Worm (Caenorhabditis elegans): ENCODE measurements around the gene F35A5.5.

F35A5.5 gene

DNA sequence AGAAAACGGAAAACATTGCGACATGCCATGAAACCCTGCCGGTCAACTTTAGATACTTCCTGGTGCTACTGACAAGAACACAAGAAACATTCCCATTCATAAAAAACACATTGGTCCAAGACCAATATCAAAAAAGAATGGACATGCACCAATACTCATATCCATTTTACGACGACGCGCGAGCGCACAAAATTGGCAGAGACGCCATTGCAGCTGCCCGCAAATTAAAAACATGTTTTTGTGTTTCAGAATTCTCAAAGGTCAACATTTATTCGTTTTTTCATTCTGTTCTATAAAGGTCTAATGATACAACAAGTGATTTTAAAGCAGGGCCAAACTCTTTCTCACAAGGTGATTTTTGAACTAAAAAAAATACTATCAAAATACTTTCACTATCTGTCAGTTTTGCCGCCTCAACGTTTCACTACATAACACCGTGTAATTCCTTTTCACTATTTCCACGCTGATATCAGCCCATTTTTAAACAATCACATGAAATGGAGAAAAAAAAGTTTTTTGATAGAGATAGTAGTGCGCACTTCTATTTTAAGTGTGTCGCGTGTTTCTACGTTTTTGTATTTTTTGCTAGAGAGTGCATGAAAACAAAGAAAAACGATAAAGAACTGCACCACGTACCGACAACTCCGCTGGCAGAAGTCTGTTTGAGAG is 23.4 kb upstream of the F35A5.5 start (continued):
- TF ChIP-seq mxl-3 (GFP tag; optimal IDR thresholded peaks at IDR 0.05), result peak; percentile 60
- peak; percentile 18 for TF ChIP-seq cey-2 (tag; optimal IDR thresholded peaks at IDR 0.05; ENCODE audit: borderline replicate concordance, insufficient read depth)
- peak; percentile 30 for TF ChIP-seq pqm-1 (tag; optimal IDR thresholded peaks at IDR 0.05)
- TF ChIP-seq mep-1 (tag; optimal IDR thresholded peaks at IDR 0.05), result no peak

DNA sequence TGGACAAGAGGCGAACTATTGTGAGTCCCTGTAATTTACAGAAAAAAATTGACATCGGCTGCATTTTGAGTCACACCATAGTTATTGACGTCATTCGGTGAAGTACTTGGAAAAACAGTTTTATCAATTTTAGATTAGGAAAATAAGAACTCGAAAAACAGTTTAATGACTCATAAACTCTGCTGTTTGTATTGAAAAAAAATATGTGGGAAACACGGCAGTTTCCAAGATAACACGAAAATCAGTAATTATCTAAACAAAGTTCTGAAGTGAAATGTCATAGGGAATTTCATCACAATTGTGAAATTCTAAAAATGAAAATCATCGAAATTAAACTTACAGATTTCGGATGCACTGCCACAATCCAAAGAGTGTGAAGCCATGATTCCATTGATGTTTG is 19.3 kb upstream of the F35A5.5 start:
- TF ChIP-seq hlh-11 (tag; optimal IDR thresholded peaks at IDR 0.05) (peak; percentile 35), zip-2 (tag; optimal IDR thresholded peaks at IDR 0.05) (no peak), mdt-29 (GFP tag; IDR thresholded peaks at IDR 0.05) (no peak), D1046.2 (GFP tag; IDR thresholded peaks at IDR 0.05) (no peak), nhr-77 (tag; optimal IDR thresholded peaks at IDR 0.05) (peak; percentile 20), dmd-8 (GFP tag; IDR thresholded peaks at IDR 0.05) (no peak), Y75B8A.6 (GFP tag; IDR thresholded peaks at IDR 0.05) (no peak), vab-7 (GFP tag; IDR thresholded peaks at IDR 0.05) (no peak), Y48G9A.11 (GFP tag; IDR thresholded peaks at IDR 0.05) (no peak), nhr-41 (GFP tag; IDR thresholded peaks at IDR 0.05) (no peak), nhr-10 (tag; optimal IDR thresholded peaks at IDR 0.05) (no peak), mep-1 (tag; optimal IDR thresholded peaks at IDR 0.05) (no peak), madf-5 (GFP tag; IDR thresholded peaks at IDR 0.05) (no peak), tra-1 (GFP tag; IDR thresholded peaks at IDR 0.05) (no peak), F49E8.2 (tag; optimal IDR thresholded peaks at IDR 0.05; ENCODE audit: borderline replicate concordance) (no peak), nhr-28 (tag; optimal IDR thresholded peaks at IDR 0.05) (peak; percentile 30), nhr-42 (GFP tag; IDR thresholded peaks at IDR 0.05) (no peak), nhr-102 (tag; optimal IDR thresholded peaks at IDR 0.05) (no peak), gei-8 (GFP tag; optimal IDR thresholded peaks at IDR 0.05) (no peak), snpc-4 (tag; optimal IDR thresholded peaks at IDR 0.05) (no peak), dmd-6 (GFP tag; IDR thresholded peaks at IDR 0.05) (peak; percentile 12; the same call in 1 of the 2 replicates), ctbp-1 (GFP tag; IDR thresholded peaks at IDR 0.05) (no peak), dve-1 (tag; optimal IDR thresholded peaks at IDR 0.05; ENCODE audit: insufficient read depth) (peak; percentile 34), hlh-30 (tag; optimal IDR thresholded peaks at IDR 0.05; ENCODE audit: insufficient read depth) (no peak), sdz-12 (GFP tag; optimal IDR thresholded peaks at IDR 0.05) (no peak), ZK546.5 (tag; optimal IDR thresholded peaks at IDR 0.05) (no peak), daf-16 (GFP tag; optimal IDR thresholded peaks at IDR 0.05) (no peak), daf-16 (tag; optimal IDR thresholded peaks at IDR 0.05) (peak; percentile 97), egl-27 (tag; optimal IDR thresholded peaks at IDR 0.05) (no peak), mdl-1 (tag; optimal IDR thresholded peaks at IDR 0.05) (peak in 1 of 2 experiments; percentile 11), ceh-62 (tag; optimal IDR thresholded peaks at IDR 0.05) (no peak), nhr-48 (tag; optimal IDR thresholded peaks at IDR 0.05) (no peak), Y105C5A.15 (GFP tag; IDR thresholded peaks at IDR 0.05) (no peak), zfp-2 (tag; optimal IDR thresholded peaks at IDR 0.05) (no peak), unc-39 (tag; optimal IDR thresholded peaks at IDR 0.05) (no peak), attf-4 (tag; optimal IDR thresholded peaks at IDR 0.05) (no peak), daf-19 (GFP tag; conservative IDR thresholded peaks at IDR 0.05) (no peak), spr-1 (tag; optimal IDR thresholded peaks at IDR 0.05) (no peak), aha-1 (tag) (no peak)
